Fruit fly (Drosophila melanogaster): ENCODE data around the gene Ulp1.

Gene Ulp1

DNA sequence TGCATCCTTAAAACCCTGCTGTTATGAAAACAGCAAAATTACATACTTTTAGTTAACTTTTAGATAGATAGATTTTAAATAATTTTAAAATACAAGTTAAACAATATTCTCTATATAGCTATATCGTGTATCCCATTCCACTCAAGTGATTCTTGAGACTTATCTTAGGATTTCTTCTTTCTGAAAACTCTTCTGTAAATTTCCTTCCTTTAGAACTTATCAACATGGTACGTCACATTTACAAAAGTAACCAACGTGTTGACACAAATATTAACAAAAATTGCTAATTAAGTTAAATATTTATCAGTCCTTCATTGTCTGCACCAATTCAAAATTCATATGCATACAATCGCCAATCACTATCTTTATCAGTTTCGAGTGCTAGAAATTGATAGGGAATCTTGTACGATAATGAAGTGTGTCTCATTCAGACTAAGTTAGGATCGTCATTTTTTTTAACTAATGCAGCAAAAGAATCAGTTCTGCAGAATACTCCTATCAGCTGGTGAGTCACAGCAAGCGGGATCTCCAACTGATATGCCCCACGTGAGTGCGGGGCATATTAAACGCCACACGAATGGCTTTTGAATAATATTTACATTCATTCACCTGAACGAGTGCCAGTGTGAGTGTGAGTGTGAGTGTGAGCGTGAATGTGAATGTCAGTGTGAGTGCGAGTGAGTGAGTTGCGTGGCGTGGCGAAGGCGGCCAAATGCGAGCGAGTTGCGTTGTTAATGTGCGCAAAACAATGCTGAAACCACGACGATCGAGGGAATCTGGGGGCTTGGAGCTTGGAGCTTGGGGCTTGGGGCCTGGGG is 40.2 kb downstream of the Ulp1 start (continued):
- peak; percentile 49 for TF ChIP-seq CG13624 (GFP tag; optimal IDR thresholded peaks at IDR 0.05)
- peak; percentile 80 for TF ChIP-seq row (GFP tag; IDR thresholded peaks at IDR 0.05)
- TF ChIP-seq gcm (GFP tag; optimal IDR thresholded peaks at IDR 0.05): no peak
- no peak for TF ChIP-seq CG8388 (GFP tag; optimal IDR thresholded peaks at IDR 0.05)
- no peak for TF ChIP-seq Scr (GFP tag; IDR thresholded peaks at IDR 0.05; ENCODE audit: partially characterized antibody)
- TF ChIP-seq peb (GFP tag; IDR thresholded peaks at IDR 0.05): no peak
- TF ChIP-seq Mad (GFP tag; optimal IDR thresholded peaks at IDR 0.05): no peak
- TF ChIP-seq nerfin-1 (tag; optimal IDR thresholded peaks at IDR 0.05): no peak
- no peak for TF ChIP-seq Gsc (GFP tag; IDR thresholded peaks at IDR 0.05)
- no peak for TF ChIP-seq CG1602 (GFP tag; optimal IDR thresholded peaks at IDR 0.05)
- peak; percentile 33; the same call in 1 of the 2 replicates for TF ChIP-seq CG17328 (GFP tag; IDR thresholded peaks at IDR 0.05)
- TF ChIP-seq grn (GFP tag; optimal IDR thresholded peaks at IDR 0.05): peak; percentile 51
- no peak for TF ChIP-seq sc (optimal IDR thresholded peaks at IDR 0.05)
- TF ChIP-seq sc (GFP tag; optimal IDR thresholded peaks at IDR 0.05): no peak
- TF ChIP-seq CG34422 (GFP tag; IDR thresholded peaks at IDR 0.05): peak; percentile 27; the same call in 1 of the 3 replicates
- TF ChIP-seq crol (GFP tag; IDR thresholded peaks at IDR 0.05): peak; percentile 23; the same call in 1 of the 2 replicates
- TF ChIP-seq Trl (optimal IDR thresholded peaks at IDR 0.05): no peak
- TF ChIP-seq Trl (GFP tag; optimal IDR thresholded peaks at IDR 0.05): no peak
- no peak for TF ChIP-seq CG15073 (GFP tag; optimal IDR thresholded peaks at IDR 0.05)
- TF ChIP-seq slp2 (GFP tag; optimal IDR thresholded peaks at IDR 0.05): no peak
- TF ChIP-seq MBD-R2 (GFP tag; IDR thresholded peaks at IDR 0.05): 0 out of 2 replicates have a peak, but pooled peaks have one; percentile 12
- TF ChIP-seq ci (GFP tag; IDR thresholded peaks at IDR 0.05): peak; percentile 64; the same call in 1 of the 3 replicates
- no peak for TF ChIP-seq B-H1 (GFP tag; IDR thresholded peaks at IDR 0.05)
- no peak for TF ChIP-seq CG10321 (GFP tag; IDR thresholded peaks at IDR 0.05)
- TF ChIP-seq NfI (GFP tag; optimal IDR thresholded peaks at IDR 0.05): peak; percentile 23
- TF ChIP-seq nau (GFP tag; optimal IDR thresholded peaks at IDR 0.05): no peak
- TF ChIP-seq CG6175 (GFP tag; IDR thresholded peaks at IDR 0.05): peak; percentile 73; the same call in 2 of the 3 replicates
- peak; percentile 0 for TF ChIP-seq MTF-1 (GFP tag; optimal IDR thresholded peaks at IDR 0.05; ENCODE audit: borderline replicate concordance)
- TF ChIP-seq NC2α (GFP tag; optimal IDR thresholded peaks at IDR 0.05): no peak
- TF ChIP-seq Dref (GFP tag; IDR thresholded peaks at IDR 0.05): no peak
- TF ChIP-seq dpn (GFP tag; optimal IDR thresholded peaks at IDR 0.05): no peak
- TF ChIP-seq HLH4C (GFP tag; IDR thresholded peaks at IDR 0.05; ENCODE audit: partially characterized antibody): no peak
- TF ChIP-seq CG9215 (GFP tag; IDR thresholded peaks at IDR 0.05): no peak
- no peak for TF ChIP-seq HmgD (GFP tag; optimal IDR thresholded peaks at IDR 0.05)
- TF ChIP-seq fru (optimal IDR thresholded peaks at IDR 0.05): no peak
- TF ChIP-seq klu (GFP tag; IDR thresholded peaks at IDR 0.05): no peak
- no peak for TF ChIP-seq CG3281 (GFP tag; optimal IDR thresholded peaks at IDR 0.05)
- TF ChIP-seq sisA (GFP tag; IDR thresholded peaks at IDR 0.05): no peak
- TF ChIP-seq Ptx1 (GFP tag; IDR thresholded peaks at IDR 0.05): 0 out of 2 replicates have a peak, but pooled peaks have one; percentile 15
- no peak for TF ChIP-seq ken (GFP tag; IDR thresholded peaks at IDR 0.05)
- no peak for TF ChIP-seq tio (GFP tag; optimal IDR thresholded peaks at IDR 0.05)
- TF ChIP-seq cad (GFP tag; optimal IDR thresholded peaks at IDR 0.05): no peak
- TF ChIP-seq wdn (GFP tag; IDR thresholded peaks at IDR 0.05): no peak
- peak; percentile 37 for TF ChIP-seq HmgZ (tag; optimal IDR thresholded peaks at IDR 0.05)
- no peak for TF ChIP-seq CG2120 (GFP tag; optimal IDR thresholded peaks at IDR 0.05)
- peak; percentile 88 for TF ChIP-seq Adf1 (GFP tag; IDR thresholded peaks at IDR 0.05)
- peak; percentile 2 for TF ChIP-seq her (GFP tag; optimal IDR thresholded peaks at IDR 0.05)
- TF ChIP-seq CG31388 (GFP tag; optimal IDR thresholded peaks at IDR 0.05): no peak
- TF ChIP-seq CrebB (tag; optimal IDR thresholded peaks at IDR 0.05): no peak
- no peak for TF ChIP-seq CG1792 (GFP tag; optimal IDR thresholded peaks at IDR 0.05)
- TF ChIP-seq CG12104 (GFP tag; optimal IDR thresholded peaks at IDR 0.05): no peak
- no peak for TF ChIP-seq Ets97D (GFP tag; optimal IDR thresholded peaks at IDR 0.05)

Measured in whole organism, embryonic.